Worm (Caenorhabditis elegans) whole organism, young adult: ENCODE measurements around the gene chl-1.

ENCODE experiments used
- B0035.1 ChIP-seq: sonication (generic microtip); optimal IDR thresholded peaks from 2 replicates; lab custom pipeline; 2016; ENCODE audit warnings: missing genetic modification characterization, mild to moderate bottlenecking, missing compliant biosample characterization, missing genotype, missing genetic modification reagents
- B0261.1 ChIP-seq: sonication (generic microtip); optimal IDR thresholded peaks from 2 replicates; lab custom pipeline; 2016; ENCODE audit warnings: mild to moderate bottlenecking, missing genetic modification characterization, moderate library complexity, missing compliant biosample characterization
- B0336.3 ChIP-seq: fragments of 200-800 bp; sonication (Bioruptor generic); IDR thresholded peaks from 2 replicates; pipeline ENCODE4 v1.3.6; 2022; ENCODE audit warnings: missing genetic modification characterization, missing compliant biosample characterization
- F22D6.2 ChIP-seq: sonication (generic microtip); optimal IDR thresholded peaks from 2 replicates; lab custom pipeline; 2016; ENCODE audit warnings: mild to moderate bottlenecking, missing genetic modification characterization, missing compliant biosample characterization
- F33H1.4 ChIP-seq: fragments of 200-800 bp; sonication (Bioruptor generic); IDR thresholded peaks from 2 replicates; pipeline ENCODE4 v1.3.6; 2022; ENCODE audit warnings: missing genetic modification reagents, missing genetic modification characterization, missing compliant biosample characterization
- F49E8.2 ChIP-seq: sonication (generic microtip); optimal IDR thresholded peaks from 3 replicates; lab custom pipeline; 2017; ENCODE audit warnings: missing genetic modification characterization, mild to moderate bottlenecking, missing compliant biosample characterization, antibody characterized with exemption, moderate library complexity; ENCODE audit not compliant: insufficient read depth
- F52B5.7 ChIP-seq: sonication (generic microtip); optimal IDR thresholded peaks from 2 replicates; lab custom pipeline; 2016; ENCODE audit warnings: mild to moderate bottlenecking, missing genetic modification characterization, missing compliant biosample characterization
- F57C9.4 ChIP-seq: sonication (generic microtip); optimal IDR thresholded peaks from 2 replicates; lab custom pipeline; 2017; ENCODE audit warnings: mild to moderate bottlenecking, missing genetic modification characterization, missing compliant biosample characterization
- K12H6.12 ChIP-seq: fragments of 200-800 bp; sonication (Bioruptor generic); optimal IDR thresholded peaks from 2 replicates; lab custom pipeline; 2018; ENCODE audit warnings: mild to moderate bottlenecking, missing genetic modification characterization, missing compliant biosample characterization
- T26A5.8 ChIP-seq: sonication (generic microtip); optimal IDR thresholded peaks from 2 replicates; lab custom pipeline; 2016; ENCODE audit warnings: missing genetic modification characterization, missing compliant biosample characterization
- Y56A3A.18 ChIP-seq: fragments of 200-800 bp; sonication (Bioruptor generic); IDR thresholded peaks from 2 replicates; pipeline ENCODE4 v1.3.6; 2022; ENCODE audit warnings: missing genetic modification reagents, missing genetic modification characterization, missing compliant biosample characterization
- ZK185.1 ChIP-seq: sonication (generic microtip); optimal IDR thresholded peaks from 2 replicates; lab custom pipeline; 2016; ENCODE audit warnings: mild to moderate bottlenecking, missing genetic modification characterization, missing compliant biosample characterization; ENCODE audit not compliant: poor library complexity, severe bottlenecking
- aptf-3 ChIP-seq: fragments of 200-800 bp; sonication (Bioruptor generic); IDR thresholded peaks from 2 replicates; pipeline ENCODE4 v1.3.6; 2022; ENCODE audit warnings: missing genetic modification characterization, missing compliant biosample characterization
- atf-7 ChIP-seq: sonication (generic microtip); optimal IDR thresholded peaks from 2 replicates; lab custom pipeline; 2017; ENCODE audit warnings: mild to moderate bottlenecking, missing genetic modification characterization, missing compliant biosample characterization
- attf-3 ChIP-seq: fragments of 200-800 bp; sonication (Bioruptor generic); conservative IDR thresholded peaks from 2 replicates; pipeline ENCODE4 v1.3.6; 2022; ENCODE audit warnings: missing genetic modification reagents, missing genetic modification characterization, missing compliant biosample characterization
- attf-5 ChIP-seq: fragments of 200-800 bp; sonication (Bioruptor generic); optimal IDR thresholded peaks from 2 replicates; lab custom pipeline; 2018; ENCODE audit warnings: mild to moderate bottlenecking, missing genetic modification characterization, missing compliant biosample characterization
- bed-2 ChIP-seq: fragments of 200-800 bp; sonication (Bioruptor generic); IDR thresholded peaks from 2 replicates; pipeline ENCODE4 v1.3.6; 2022; ENCODE audit warnings: missing genetic modification reagents, missing genetic modification characterization, missing compliant biosample characterization
- ceh-27 ChIP-seq: fragments of 200-800 bp; sonication (Bioruptor generic); optimal IDR thresholded peaks from 2 replicates; lab custom pipeline; 2018; ENCODE audit warnings: mild to moderate bottlenecking, missing genetic modification characterization, moderate library complexity, missing compliant biosample characterization
- chd-7 ChIP-seq: sonication (generic microtip); optimal IDR thresholded peaks from 2 replicates; lab custom pipeline; 2016; ENCODE audit warnings: mild to moderate bottlenecking, missing genetic modification characterization, moderate library complexity, missing compliant biosample characterization
- die-1 ChIP-seq: sonication (generic microtip); optimal IDR thresholded peaks from 2 replicates; lab custom pipeline; 2016; ENCODE audit warnings: missing genotype, mild to moderate bottlenecking, missing genetic modification characterization, missing compliant biosample characterization
- egl-44 ChIP-seq: fragments of 200-800 bp; sonication (Bioruptor generic); IDR thresholded peaks from 2 replicates; pipeline ENCODE4 v1.3.6; 2022; ENCODE audit warnings: missing genetic modification reagents, missing genetic modification characterization, missing compliant biosample characterization
- egrh-3 ChIP-seq: fragments of 200-800 bp; sonication (Bioruptor generic); IDR thresholded peaks from 2 replicates; pipeline ENCODE4 v1.3.6; 2022; ENCODE audit warnings: missing genetic modification reagents, missing genetic modification characterization, missing compliant biosample characterization
- gei-17 ChIP-seq: fragments of 200-800 bp; sonication (Bioruptor generic); optimal IDR thresholded peaks from 2 replicates; lab custom pipeline; 2018; ENCODE audit warnings: mild to moderate bottlenecking, missing genetic modification characterization, missing compliant biosample characterization
- hlh-12 ChIP-seq: sonication (generic microtip); optimal IDR thresholded peaks from 2 replicates; lab custom pipeline; 2016; ENCODE audit warnings: missing genetic modification characterization, missing compliant biosample characterization
- hmg-1.2 ChIP-seq: fragments of 200-800 bp; sonication (Bioruptor generic); IDR thresholded peaks from 2 replicates; pipeline ENCODE4 v1.3.6; 2022; ENCODE audit warnings: missing genetic modification reagents, missing genetic modification characterization, missing compliant biosample characterization
- hmg-20 ChIP-seq: fragments of 200-800 bp; sonication (Bioruptor generic); IDR thresholded peaks from 2 replicates; pipeline ENCODE4 v1.3.6; 2022; ENCODE audit warnings: missing genetic modification reagents, missing genetic modification characterization, missing compliant biosample characterization
- hrde-1 ChIP-seq: sonication (generic microtip); optimal IDR thresholded peaks from 2 replicates; lab custom pipeline; 2016; ENCODE audit warnings: missing genetic modification characterization, mild to moderate bottlenecking, missing compliant biosample characterization, moderate library complexity, missing genotype, missing genetic modification reagents, borderline replicate concordance
- let-607 ChIP-seq, 2 experiments: fragments of 200-800 bp in 1 of 2; sonication (Bioruptor generic) in 1 of 2; sonication (generic microtip) in 1 of 2; optimal IDR thresholded peaks; 2 replicates each; lab custom pipeline; 2016 to 2018; ENCODE audit warnings: mild to moderate bottlenecking in 2 of 2, missing compliant biosample characterization in 2 of 2, missing genetic modification characterization in 2 of 2, moderate library complexity in 2 of 2, missing genotype in 1 of 2
- lin-35 ChIP-seq, 3 experiments: fragments of 150-350 bp in 2 of 3; sonication (generic microtip) in 1 of 3; optimal IDR thresholded peaks; 2 replicates each; lab custom pipeline; 2014 to 2018; ENCODE audit warnings: missing biosample characterization in 3 of 3, missing genetic modification characterization in 3 of 3, missing genetic modification reagents in 3 of 3
- lin-40 ChIP-seq: sonication (generic microtip); optimal IDR thresholded peaks from 2 replicates; lab custom pipeline; 2016; ENCODE audit warnings: missing genetic modification characterization, mild to moderate bottlenecking, missing compliant biosample characterization, missing genotype, missing genetic modification reagents
- lsl-1 ChIP-seq: fragments of 200-800 bp; sonication (Bioruptor generic); optimal IDR thresholded peaks from 2 replicates; lab custom pipeline; 2018; ENCODE audit warnings: mild to moderate bottlenecking, missing genetic modification characterization, moderate library complexity, missing compliant biosample characterization
- mcd-1 ChIP-seq: fragments of 200-800 bp; sonication (Bioruptor generic); IDR thresholded peaks from 2 replicates; pipeline ENCODE4 v1.3.6; 2022; ENCODE audit warnings: missing genetic modification reagents, missing genetic modification characterization, missing compliant biosample characterization
- mxl-1 ChIP-seq: sonication (generic microtip); optimal IDR thresholded peaks from 2 replicates; lab custom pipeline; 2016; ENCODE audit warnings: missing genetic modification characterization, missing compliant biosample characterization
- nfyb-1 ChIP-seq: fragments of 200-800 bp; sonication (Bioruptor generic); IDR thresholded peaks from 2 replicates; pipeline ENCODE4 v1.3.6; 2022; ENCODE audit warnings: missing genetic modification reagents, missing genetic modification characterization, missing compliant biosample characterization
- nhr-179 ChIP-seq: sonication (generic microtip); optimal IDR thresholded peaks from 2 replicates; lab custom pipeline; 2016; ENCODE audit warnings: mild to moderate bottlenecking, missing genetic modification characterization, missing compliant biosample characterization
- rpc-1 ChIP-seq, 2 experiments: fragments of 150-350 bp in 1 of 2; sonication (generic microtip) in 1 of 2; optimal IDR thresholded peaks; 2 replicates each; lab custom pipeline; 2014 to 2018; ENCODE audit warnings: missing biosample characterization in 1 of 2, missing genetic modification characterization in 1 of 2, missing genetic modification reagents in 1 of 2, missing genotype in 1 of 2
- snpc-3.4 ChIP-seq: sonication (generic microtip); optimal IDR thresholded peaks from 2 replicates; lab custom pipeline; 2017; ENCODE audit warnings: missing genetic modification characterization, mild to moderate bottlenecking, missing compliant biosample characterization, antibody characterized with exemption, moderate library complexity, missing genotype, missing genetic modification reagents
- somi-1 ChIP-seq: fragments of 200-800 bp; sonication (Bioruptor generic); optimal IDR thresholded peaks from 2 replicates; lab custom pipeline; 2018; ENCODE audit warnings: mild to moderate bottlenecking, missing genetic modification characterization, missing compliant biosample characterization
- sptf-2 ChIP-seq: fragments of 200-800 bp; sonication (Bioruptor generic); optimal IDR thresholded peaks from 2 replicates; lab custom pipeline; 2018; ENCODE audit warnings: mild to moderate bottlenecking, missing genetic modification characterization, missing compliant biosample characterization
- unc-62 ChIP-seq: fragments of 150-350 bp; optimal IDR thresholded peaks from 2 replicates; lab custom pipeline; 2014; ENCODE audit warnings: missing biosample characterization, missing genetic modification reagents, missing genetic modification characterization
- zfh-2 ChIP-seq: fragments of 200-800 bp; sonication (Bioruptor generic); conservative IDR thresholded peaks from 2 replicates; pipeline ENCODE4 v1.3.6; 2022; ENCODE audit warnings: missing genetic modification reagents, missing genetic modification characterization, missing compliant biosample characterization

Gene chl-1

DNA sequence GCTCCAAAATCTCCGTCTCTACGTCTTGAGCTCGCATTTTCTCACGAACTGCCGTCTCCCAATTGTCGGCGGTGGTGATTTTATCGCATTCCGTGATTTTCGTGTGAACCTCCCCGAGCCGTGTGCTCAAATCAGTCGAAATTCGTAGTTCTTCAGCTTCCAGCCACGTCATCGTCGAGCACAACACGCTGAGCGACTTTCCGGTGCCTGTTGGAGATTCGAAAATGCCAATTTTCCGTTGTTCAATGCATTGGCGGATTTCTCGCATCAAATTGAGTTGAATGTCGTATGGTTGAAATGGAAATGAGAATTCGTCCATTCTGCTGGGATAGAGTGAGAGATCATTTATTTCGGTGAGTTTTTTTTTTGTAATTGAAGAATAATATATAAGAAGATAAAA, at the start of gene chl-1, which contains the start of gene M03C11.3:
Gene chl-1, minus strand, starts transcription at position 323 of the 400 bp plus-strand sequence.
Gene M03C11.3, plus strand, starts transcription at position 153 of the 400 bp plus-strand sequence.
- TF ChIP-seq B0035.1 (tag; lab: Kevin White, UChicago) (no peak), hmg-20 (GFP tag; lab: Robert Waterston, UW) (no peak), zfh-2 (GFP tag; lab: Robert Waterston, UW) (peak; percentile 38; the same call in 1 of the 2 replicates), Y56A3A.18 (GFP tag; lab: Robert Waterston, UW) (peak; percentile 51; the same call in 1 of the 2 replicates), F22D6.2 (tag; lab: Kevin White, UChicago) (no peak), chd-7 (tag; lab: Kevin White, UChicago) (peak; percentile 16), let-607 (tag; optimal IDR thresholded peaks at IDR 0.05; lab: Kevin White, UChicago) (no peak)

DNA sequence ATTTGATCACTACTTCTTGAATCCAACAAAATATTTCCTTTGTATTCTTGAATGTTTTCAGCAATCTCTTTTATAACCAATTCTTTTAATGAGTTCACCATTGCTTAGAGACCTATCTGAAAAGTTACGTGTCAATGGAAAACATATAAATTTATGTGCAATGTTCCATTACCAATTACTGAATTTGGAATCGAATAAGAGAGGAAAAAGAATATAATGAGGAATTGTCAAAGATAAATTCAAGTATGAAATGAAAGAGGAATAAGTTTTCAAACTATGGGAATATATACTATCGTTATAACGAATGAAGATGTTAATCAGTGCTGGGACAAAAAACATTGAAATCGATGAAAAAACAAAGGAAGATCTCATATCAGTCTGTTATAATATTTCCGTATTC, 46.0 kb upstream of the chl-1 start, which contains the start of gene H04D03.4:
Gene H04D03.4, minus strand, starts transcription at position 101 of the 400 bp plus-strand sequence.
- no peak for TF ChIP-seq attf-3
- no peak for TF ChIP-seq hmg-1.2
- TF ChIP-seq unc-62 (GFP tag; lab: Kevin White, UChicago): no peak
- TF ChIP-seq mxl-1 (tag; lab: Kevin White, UChicago): no peak
- TF ChIP-seq mcd-1 (GFP tag; lab: Robert Waterston, UW): no peak
- TF ChIP-seq somi-1 (GFP tag; lab: Kevin White, UChicago): no peak
- no peak for TF ChIP-seq die-1
- no peak for TF ChIP-seq sptf-2 (GFP tag; lab: Kevin White, UChicago)
- no peak for TF ChIP-seq hrde-1
- TF ChIP-seq F57C9.4 (tag; lab: Kevin White, UChicago): no peak
- no peak for TF ChIP-seq rpc-1 (optimal IDR thresholded peaks at IDR 0.05; lab: Kevin White, UChicago)
- no peak for TF ChIP-seq rpc-1 (tag; optimal IDR thresholded peaks at IDR 0.05; lab: Kevin White, UChicago)
- no peak for TF ChIP-seq lsl-1 (GFP tag; lab: Kevin White, UChicago)
- no peak for TF ChIP-seq bed-2 (GFP tag; lab: Robert Waterston, UW)
- TF ChIP-seq let-607 (tag; optimal IDR thresholded peaks at IDR 0.05; lab: Kevin White, UChicago): no peak
- TF ChIP-seq F52B5.7 (tag; lab: Kevin White, UChicago): no peak
- no peak for TF ChIP-seq F49E8.2 (tag; lab: Kevin White, UChicago)
- TF ChIP-seq T26A5.8 (tag; lab: Kevin White, UChicago): no peak
- TF ChIP-seq F33H1.4 (GFP tag; lab: Robert Waterston, UW): no peak
- TF ChIP-seq lin-35 (GFP tag; optimal IDR thresholded peaks at IDR 0.05; lab: Kevin White, UChicago): no peak
- no peak for TF ChIP-seq attf-5 (GFP tag; lab: Kevin White, UChicago)

DNA sequence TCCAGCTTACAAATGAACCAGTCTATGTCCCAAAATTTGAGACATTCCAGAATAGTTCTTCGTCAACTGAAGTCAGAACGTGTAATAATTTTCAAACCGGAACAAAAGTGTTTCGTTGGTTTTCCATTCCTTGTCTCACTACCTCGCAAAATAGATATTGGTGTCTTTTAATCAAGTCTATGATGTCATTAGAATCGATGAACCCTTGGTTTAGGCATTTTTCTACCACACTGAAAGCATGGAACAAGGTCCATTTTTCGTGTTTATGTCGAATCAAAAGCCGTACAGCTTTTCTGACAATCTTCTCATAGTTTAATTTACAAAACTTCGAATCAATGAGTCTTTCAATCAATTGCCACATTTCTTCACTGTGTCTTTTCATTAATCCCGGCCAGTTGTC, 41.7 kb upstream of the chl-1 start, which contains the start of gene H04D03.7:
Gene H04D03.7, minus strand, starts transcription at position 101 of the 400 bp plus-strand sequence.
- TF ChIP-seq aptf-3: no peak
- TF ChIP-seq lin-40 (tag; lab: Kevin White, UChicago): no peak
- TF ChIP-seq egrh-3 (GFP tag; lab: Robert Waterston, UW): no peak
- TF ChIP-seq ceh-27 (GFP tag; lab: Kevin White, UChicago): no peak
- no peak for TF ChIP-seq F33H1.4 (GFP tag; lab: Robert Waterston, UW)
- TF ChIP-seq hlh-12: no peak
- no peak for TF ChIP-seq unc-62 (GFP tag; lab: Kevin White, UChicago)
- no peak for TF ChIP-seq snpc-3.4 (tag; lab: Kevin White, UChicago)
- TF ChIP-seq zfh-2 (GFP tag; lab: Robert Waterston, UW): no peak
- no peak for TF ChIP-seq gei-17
- TF ChIP-seq ZK185.1 (tag; lab: Kevin White, UChicago): no peak
- TF ChIP-seq B0261.1 (tag; lab: Kevin White, UChicago): no peak
- no peak for TF ChIP-seq egl-44 (GFP tag; lab: Robert Waterston, UW)
- TF ChIP-seq B0336.3 (GFP tag; lab: Robert Waterston, UW): no peak
- no peak for TF ChIP-seq atf-7 (tag; lab: Kevin White, UChicago)
- TF ChIP-seq nhr-179 (tag; lab: Kevin White, UChicago): no peak
- no peak for TF ChIP-seq K12H6.12 (tag; lab: Kevin White, UChicago)
- TF ChIP-seq nfyb-1 (GFP tag; lab: Robert Waterston, UW): no peak
